Fruit fly (Drosophila melanogaster) whole organism, embryonic: Measurements from ENCODE around the gene alphaKap4.

Experiments
- Atf3 ChIP-seq: fragments of 200-800 bp; sonication (Bioruptor generic); optimal IDR thresholded peaks from 3 replicates; lab custom pipeline; 2016; ENCODE audit warnings: missing biosample characterization, missing genetic modification characterization
- Awh ChIP-seq: fragments of 200-800 bp; sonication (Bioruptor generic); IDR thresholded peaks from 2 replicates; pipeline ENCODE4, ENCODE4 v1.3.6; 2022; ENCODE audit warnings: missing biosample characterization, missing genetic modification characterization
- CG10462 ChIP-seq: fragments of 200-800 bp; sonication (Bioruptor generic); optimal IDR thresholded peaks from 2 replicates; lab custom pipeline; 2016; ENCODE audit warnings: missing biosample characterization, missing genetic modification characterization
- CG11247 ChIP-seq: fragments of 200-800 bp; sonication (Bioruptor generic); IDR thresholded peaks from 2 replicates; pipeline ENCODE4 v1.3.6; 2022; ENCODE audit warnings: missing biosample characterization, missing genetic modification characterization
- CG12299 ChIP-seq: fragments of 200-800 bp; sonication (Bioruptor generic); optimal IDR thresholded peaks from 2 replicates; lab custom pipeline; 2018; ENCODE audit warnings: missing biosample characterization, mild to moderate bottlenecking, missing genetic modification characterization
- CG12942 ChIP-seq: fragments of 200-800 bp; sonication (Bioruptor generic); optimal IDR thresholded peaks from 3 replicates; lab custom pipeline; 2016; ENCODE audit warnings: missing biosample characterization, missing genetic modification characterization
- CG1647 ChIP-seq: fragments of 200-800 bp; sonication (Bioruptor generic); optimal IDR thresholded peaks from 3 replicates; lab custom pipeline; 2016; ENCODE audit warnings: missing biosample characterization, missing genetic modification characterization
- CG17359 ChIP-seq: fragments of 200-800 bp; sonication (Bioruptor generic); optimal IDR thresholded peaks from 3 replicates; lab custom pipeline; 2018; ENCODE audit warnings: missing biosample characterization, mild to moderate bottlenecking, missing genetic modification characterization, moderate library complexity
- CG1792 ChIP-seq: fragments of 200-800 bp; sonication (Bioruptor generic); optimal IDR thresholded peaks from 2 replicates; lab custom pipeline; 2016; ENCODE audit warnings: missing biosample characterization, missing genetic modification characterization
- CG2875 ChIP-seq: fragments of 200-800 bp; sonication (Bioruptor generic); optimal IDR thresholded peaks from 2 replicates; lab custom pipeline; 2017; ENCODE audit warnings: missing biosample characterization, mild to moderate bottlenecking, missing genetic modification characterization, missing genetic modification reagents
- CG34376 ChIP-seq: fragments of 200-800 bp; sonication (Bioruptor generic); optimal IDR thresholded peaks from 2 replicates; lab custom pipeline; 2018; ENCODE audit warnings: missing biosample characterization, mild to moderate bottlenecking, missing genetic modification characterization
- CG5953 ChIP-seq: fragments of 200-800 bp; sonication (Bioruptor generic); IDR thresholded peaks from 2 replicates; pipeline ENCODE4 v1.3.6; 2022; ENCODE audit warnings: missing biosample characterization, missing genetic modification characterization
- CG6254 ChIP-seq: fragments of 200-800 bp; sonication (Bioruptor generic); optimal IDR thresholded peaks from 3 replicates; lab custom pipeline; 2017; ENCODE audit warnings: mild to moderate bottlenecking, missing biosample characterization, missing genetic modification reagents, missing genetic modification characterization
- CG6689 ChIP-seq: fragments of 200-800 bp; sonication (Bioruptor generic); IDR thresholded peaks from 2 replicates; pipeline ENCODE4 v1.3.6; 2022; ENCODE audit warnings: missing biosample characterization, missing genetic modification characterization
- CG7786 ChIP-seq: fragments of 200-800 bp; sonication (Bioruptor generic); optimal IDR thresholded peaks from 2 replicates; lab custom pipeline; 2016; ENCODE audit warnings: missing biosample characterization, missing genetic modification characterization
- CG7928 ChIP-seq: fragments of 200-800 bp; sonication (Bioruptor generic); optimal IDR thresholded peaks from 2 replicates; lab custom pipeline; 2017; ENCODE audit warnings: missing biosample characterization, mild to moderate bottlenecking, missing genetic modification characterization
- CTCF ChIP-seq: fragments of 200-800 bp; sonication (Bioruptor generic); optimal IDR thresholded peaks from 2 replicates; lab custom pipeline; 2017; ENCODE audit warnings: missing biosample characterization, mild to moderate bottlenecking, missing genetic modification characterization, moderate library complexity
- Dfd ChIP-seq, 2 experiments: fragments of >200 bp; optimal IDR thresholded peaks; 2 replicates each; lab custom pipeline; 2017; ENCODE audit warnings: missing biosample characterization in 2 of 2, missing genetic modification characterization in 2 of 2
- Dll ChIP-seq: fragments of 200-800 bp; sonication (Bioruptor generic); IDR thresholded peaks from 4 replicates; pipeline ENCODE4 v1.3.6; 2022; ENCODE audit warnings: missing biosample characterization, missing genetic modification characterization; ENCODE audit not compliant: partially characterized antibody
- Doc2 ChIP-seq: fragments of 200-800 bp; sonication (Bioruptor generic); IDR thresholded peaks from 2 replicates; pipeline ENCODE4 v1.3.6; 2022; ENCODE audit warnings: missing biosample characterization, missing genetic modification characterization
- Eip74EF ChIP-seq, 2 experiments: fragments of 200-800 bp in 1 of 2; fragments of >200 bp in 1 of 2; sonication (Bioruptor generic) in 1 of 2; optimal IDR thresholded peaks; 2 replicates each; lab custom pipeline; 2017 to 2019; ENCODE audit warnings: missing biosample characterization in 2 of 2, missing genetic modification characterization in 2 of 2, mild to moderate bottlenecking in 1 of 2, moderate library complexity in 1 of 2
- Elba2 ChIP-seq: fragments of 200-800 bp; sonication (Bioruptor generic); optimal IDR thresholded peaks from 3 replicates; lab custom pipeline; 2016; ENCODE audit warnings: missing biosample characterization, missing genetic modification characterization
- Gsc ChIP-seq: fragments of 200-800 bp; sonication (Bioruptor generic); IDR thresholded peaks from 2 replicates; pipeline ENCODE4 v1.3.6; 2022; ENCODE audit warnings: missing biosample characterization, missing genetic modification characterization
- Lim3 ChIP-seq: fragments of 200-800 bp; sonication (Bioruptor generic); IDR thresholded peaks from 2 replicates; pipeline ENCODE4 v1.3.6; 2022; ENCODE audit warnings: missing biosample characterization, missing genetic modification characterization
- NC2α ChIP-seq: fragments of 200-800 bp; sonication (Bioruptor generic); optimal IDR thresholded peaks from 2 replicates; lab custom pipeline; 2016; ENCODE audit warnings: missing biosample characterization, missing genetic modification characterization
- Nf-YA ChIP-seq: fragments of 200-800 bp; sonication (Bioruptor generic); IDR thresholded peaks from 2 replicates; pipeline ENCODE4 v1.3.6; 2022; ENCODE audit warnings: missing biosample characterization, missing genetic modification characterization
- Pdp1 ChIP-seq, 2 experiments: fragments of 200-800 bp; sonication (Bioruptor generic); optimal IDR thresholded peaks; 3 replicates each; lab custom pipeline; 2016; ENCODE audit warnings: missing biosample characterization in 2 of 2, missing genetic modification characterization in 2 of 2, mild to moderate bottlenecking in 1 of 2, moderate library complexity in 1 of 2
- Poxn ChIP-seq: fragments of 200-800 bp; sonication (Bioruptor generic); IDR thresholded peaks from 2 replicates; pipeline ENCODE4 v1.3.6; 2022; ENCODE audit warnings: missing biosample characterization, missing genetic modification characterization
- Sry-β ChIP-seq: fragments of 200-800 bp; sonication (Bioruptor generic); optimal IDR thresholded peaks from 2 replicates; lab custom pipeline; 2018; ENCODE audit warnings: missing biosample characterization, mild to moderate bottlenecking, missing genetic modification characterization, moderate library complexity
- Tbp ChIP-seq: fragments of >200 bp; optimal IDR thresholded peaks from 2 replicates; lab custom pipeline; 2018; ENCODE audit warnings: missing biosample characterization, missing genetic modification characterization
- Xrp1 ChIP-seq: fragments of 200-800 bp; sonication (Bioruptor generic); IDR thresholded peaks from 2 replicates; pipeline ENCODE4 v1.3.6; 2022; ENCODE audit warnings: missing biosample characterization, missing genetic modification characterization
- al ChIP-seq: fragments of 200-800 bp; sonication (Bioruptor generic); IDR thresholded peaks from 2 replicates; pipeline ENCODE4 v1.3.6; 2022; ENCODE audit warnings: missing biosample characterization, missing genetic modification characterization
- ato ChIP-seq: fragments of 200-800 bp; sonication (Bioruptor generic); IDR thresholded peaks from 2 replicates; pipeline ENCODE4 v1.3.6; 2022; ENCODE audit warnings: missing biosample characterization, missing genetic modification characterization; ENCODE audit not compliant: partially characterized antibody
- corto ChIP-seq: fragments of 200-800 bp; sonication (Bioruptor generic); optimal IDR thresholded peaks from 2 replicates; lab custom pipeline; 2016; ENCODE audit warnings: missing biosample characterization, mild to moderate bottlenecking, missing genetic modification characterization, moderate library complexity
- dmrt11E ChIP-seq: fragments of 200-800 bp; sonication (Bioruptor generic); optimal IDR thresholded peaks from 3 replicates; lab custom pipeline; 2018; ENCODE audit warnings: missing biosample characterization, mild to moderate bottlenecking, missing genetic modification characterization, moderate library complexity
- en ChIP-seq: fragments of 200-800 bp; sonication (Bioruptor generic); optimal IDR thresholded peaks from 2 replicates; lab custom pipeline; 2016; ENCODE audit warnings: missing biosample characterization, missing genetic modification characterization
- exex ChIP-seq: fragments of 200-800 bp; sonication (Bioruptor generic); optimal IDR thresholded peaks from 4 replicates; lab custom pipeline; 2018; ENCODE audit warnings: missing biosample characterization, mild to moderate bottlenecking, missing genetic modification characterization, moderate library complexity
- fd102C ChIP-seq: fragments of 200-800 bp; sonication (Bioruptor generic); optimal IDR thresholded peaks from 2 replicates; lab custom pipeline; 2018; ENCODE audit warnings: missing biosample characterization, mild to moderate bottlenecking, missing genetic modification characterization, moderate library complexity
- fd64A ChIP-seq: fragments of 200-800 bp; sonication (Bioruptor generic); optimal IDR thresholded peaks from 3 replicates; lab custom pipeline; 2018; ENCODE audit warnings: missing biosample characterization, mild to moderate bottlenecking, missing genetic modification characterization
- gce ChIP-seq: fragments of 200-800 bp; sonication (Bioruptor generic); IDR thresholded peaks from 3 replicates; pipeline ENCODE4 v1.3.6; 2022; ENCODE audit warnings: missing biosample characterization, missing genetic modification characterization
- hth ChIP-seq: fragments of >200 bp; optimal IDR thresholded peaks from 2 replicates; lab custom pipeline; 2017; ENCODE audit warnings: inconsistent platforms
- jing ChIP-seq: fragments of 200-800 bp; sonication (Bioruptor generic); optimal IDR thresholded peaks from 2 replicates; lab custom pipeline; 2018; ENCODE audit warnings: missing biosample characterization, mild to moderate bottlenecking, missing genetic modification characterization
- kay ChIP-seq: fragments of 200-800 bp; sonication (Bioruptor generic); optimal IDR thresholded peaks from 2 replicates; lab custom pipeline; 2016; ENCODE audit warnings: missing biosample characterization, missing genetic modification characterization
- mirr ChIP-seq: fragments of 200-800 bp; sonication (Bioruptor generic); optimal IDR thresholded peaks from 3 replicates; lab custom pipeline; 2018; ENCODE audit warnings: missing biosample characterization, mild to moderate bottlenecking, missing genetic modification characterization
- onecut ChIP-seq: fragments of 200-800 bp; sonication (Bioruptor generic); IDR thresholded peaks from 2 replicates; pipeline ENCODE4 v1.3.6; 2022; ENCODE audit warnings: missing biosample characterization, missing genetic modification characterization
- row ChIP-seq: fragments of 200-800 bp; sonication (Bioruptor generic); IDR thresholded peaks from 3 replicates; pipeline ENCODE4 v1.3.6; 2022; ENCODE audit warnings: missing biosample characterization, missing genetic modification characterization
- sd ChIP-seq: fragments of 200-800 bp; sonication (Bioruptor generic); optimal IDR thresholded peaks from 3 replicates; lab custom pipeline; 2018; ENCODE audit warnings: missing biosample characterization, mild to moderate bottlenecking, missing genetic modification characterization, moderate library complexity
- sens ChIP-seq: fragments of 200-800 bp; sonication (Bioruptor generic); peaks from one replicate; lab custom pipeline; 2016; ENCODE audit warnings: missing biosample characterization, missing genetic modification characterization
- shn ChIP-seq: fragments of 200-800 bp; sonication (Bioruptor generic); optimal IDR thresholded peaks from 3 replicates; lab custom pipeline; 2016; ENCODE audit warnings: missing biosample characterization, missing genetic modification characterization
- sr ChIP-seq: fragments of 200-800 bp; sonication (Bioruptor generic); IDR thresholded peaks from 3 replicates; pipeline ENCODE4 v1.3.6; 2022; ENCODE audit warnings: missing biosample characterization, missing genetic modification characterization
- toy ChIP-seq: fragments of 200-800 bp; sonication (Bioruptor generic); IDR thresholded peaks from 2 replicates; pipeline ENCODE4 v1.3.6; 2022; ENCODE audit warnings: missing biosample characterization, missing genetic modification characterization
- ttk ChIP-seq: fragments of 200-800 bp; sonication (Bioruptor generic); IDR thresholded peaks from 2 replicates; pipeline ENCODE4 v2.1.2; 2022; ENCODE audit warnings: missing biosample characterization, missing genetic modification characterization

The alphaKap4 gene

DNA sequence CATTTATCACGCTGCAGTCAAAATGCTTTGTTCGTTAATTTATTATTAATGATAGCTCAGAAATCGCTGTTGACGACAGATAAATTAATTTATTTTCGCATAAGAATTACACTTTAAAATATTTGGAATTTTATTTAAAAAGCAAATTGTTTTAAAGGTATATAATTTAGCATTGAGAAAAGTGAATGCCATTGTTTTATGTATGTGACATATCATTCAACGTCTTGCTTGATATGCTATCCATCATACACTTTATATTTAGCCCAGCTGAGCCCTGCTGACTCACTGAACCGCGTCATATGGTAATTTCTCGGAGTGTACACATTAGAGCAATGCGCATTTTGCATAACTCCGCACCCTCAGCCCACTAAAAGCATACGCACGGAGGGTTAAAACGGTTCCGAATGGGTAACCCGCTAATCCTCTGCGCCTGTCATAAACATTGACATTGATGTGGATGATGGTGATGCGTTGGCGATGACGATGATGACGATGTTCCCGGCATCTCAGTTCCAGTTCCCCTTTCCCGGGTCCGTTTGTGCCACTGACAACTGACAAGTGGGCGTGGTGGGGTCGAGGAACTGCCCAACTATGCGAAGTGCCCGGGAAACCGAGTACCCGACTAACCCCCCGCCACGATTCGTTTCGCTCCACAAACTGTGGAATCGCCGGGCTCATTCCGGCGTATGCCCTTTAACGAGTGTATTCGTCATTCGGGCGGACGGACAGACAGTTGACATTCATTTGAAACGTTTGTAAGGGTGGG, 21.2 kb downstream of the alphaKap4 start (continued):
- TF ChIP-seq Gsc (GFP tag; lab: Robert Waterston, UW): no peak
- no peak for TF ChIP-seq mirr
- TF ChIP-seq row (GFP tag; lab: Robert Waterston, UW): no peak
- TF ChIP-seq sd (tag; lab: Kevin White, UChicago): peak; percentile 19
- no peak for TF ChIP-seq corto (GFP tag; lab: Kevin White, UChicago)
- no peak for TF ChIP-seq shn (GFP tag; lab: Kevin White, UChicago)
- TF ChIP-seq toy (GFP tag; lab: Robert Waterston, UW): no peak
- TF ChIP-seq ttk (GFP tag; lab: Robert Waterston, UW): no peak
- TF ChIP-seq CG11247 (GFP tag; lab: Robert Waterston, UW): no peak
- no peak for TF ChIP-seq sr (GFP tag; lab: Robert Waterston, UW)
- TF ChIP-seq CTCF (GFP tag; lab: Kevin White, UChicago): no peak
- TF ChIP-seq CG10462 (GFP tag; lab: Kevin White, UChicago): no peak
- no peak for TF ChIP-seq jing (GFP tag; lab: Kevin White, UChicago)
- TF ChIP-seq CG2875 (GFP tag; lab: Kevin White, UChicago): no peak
- no peak for TF ChIP-seq CG34376 (GFP tag; lab: Kevin White, UChicago)
- TF ChIP-seq ato: no peak
- TF ChIP-seq NC2α: no peak
- TF ChIP-seq fd102C (GFP tag; lab: Kevin White, UChicago): no peak
- no peak for TF ChIP-seq kay
- no peak for TF ChIP-seq Sry-β (GFP tag; lab: Kevin White, UChicago)
- peak; percentile 80 for TF ChIP-seq sens (GFP tag; lab: Kevin White, UChicago)
- TF ChIP-seq Xrp1: 0 out of 2 replicates have a peak, but pooled peaks have one; percentile 8
- no peak for TF ChIP-seq Doc2
- TF ChIP-seq CG12942 (GFP tag; lab: Kevin White, UChicago): no peak
- peak; percentile 5 for TF ChIP-seq CG17359
- TF ChIP-seq al (GFP tag; lab: Robert Waterston, UW): no peak
- TF ChIP-seq CG12299 (tag; lab: Kevin White, UChicago): no peak
- no peak for TF ChIP-seq CG5953 (GFP tag; lab: Robert Waterston, UW)
- no peak for TF ChIP-seq CG1792 (GFP tag; lab: Kevin White, UChicago)
- TF ChIP-seq Elba2 (GFP tag; lab: Kevin White, UChicago): no peak
- TF ChIP-seq CG6254: no peak
- TF ChIP-seq Pdp1 (GFP tag; optimal IDR thresholded peaks at IDR 0.05; lab: Kevin White, UChicago): no peak
- peak; percentile 25 for TF ChIP-seq dmrt11E
- TF ChIP-seq Tbp: no peak
- no peak for TF ChIP-seq hth (lab: Kevin White, UChicago)
- TF ChIP-seq Awh (GFP tag; lab: Robert Waterston, UW): no peak
- TF ChIP-seq onecut: no peak
- TF ChIP-seq Eip74EF (GFP tag; optimal IDR thresholded peaks at IDR 0.05; lab: Kevin White, UChicago): no peak
- 0 out of 2 replicates have a peak, but pooled peaks have one; percentile 16 for TF ChIP-seq CG6689 (GFP tag; lab: Robert Waterston, UW)
- TF ChIP-seq en (GFP tag; lab: Kevin White, UChicago): no peak
- TF ChIP-seq Lim3 (GFP tag; lab: Robert Waterston, UW): no peak
- TF ChIP-seq CG7786 (GFP tag; lab: Kevin White, UChicago): no peak
- TF ChIP-seq CG7928: no peak
- no peak for TF ChIP-seq CG1647
- no peak for TF ChIP-seq exex (tag; lab: Kevin White, UChicago)
- TF ChIP-seq gce (GFP tag; lab: Robert Waterston, UW): no peak
- no peak for TF ChIP-seq Poxn (GFP tag; lab: Robert Waterston, UW)
- no peak for TF ChIP-seq Nf-YA
- no peak for TF ChIP-seq Dll (GFP tag; lab: Robert Waterston, UW)
- no peak for TF ChIP-seq Dfd (GFP tag; optimal IDR thresholded peaks at IDR 0.05; lab: Kevin White, UChicago)
- TF ChIP-seq fd64A (GFP tag; lab: Kevin White, UChicago): no peak
- no peak for TF ChIP-seq Atf3 (GFP tag; lab: Kevin White, UChicago)
